Fruit fly (Drosophila melanogaster) whole organism, wandering third instar larva: Measurements from ENCODE around the gene CG3764.
A peak's percentile ranks its signal among the peaks of the same experiment; 100 is the strongest.

Experiments
- Abd-B ChIP-seq: fragments of >200 bp; optimal IDR thresholded peaks from 2 replicates; lab custom pipeline; 2017; ENCODE audit warnings: missing biosample characterization, missing genetic modification characterization
- CG32264 ChIP-seq: fragments of 200-800 bp; sonication (Bioruptor generic); optimal IDR thresholded peaks from 2 replicates; lab custom pipeline; 2016; ENCODE audit warnings: missing biosample characterization, missing genetic modification characterization
- CrebA ChIP-seq: fragments of 200-800 bp; sonication (Bioruptor generic); optimal IDR thresholded peaks from 2 replicates; lab custom pipeline; 2016; ENCODE audit warnings: missing biosample characterization, mild to moderate bottlenecking, missing genetic modification characterization, borderline replicate concordance
- Dfd ChIP-seq: fragments of >200 bp; optimal IDR thresholded peaks from 2 replicates; lab custom pipeline; 2017; ENCODE audit warnings: missing biosample characterization, missing genetic modification characterization
- Dif ChIP-seq: fragments of 200-275, 200-300 bp; sonication (Bioruptor generic); optimal IDR thresholded peaks from 2 replicates; lab custom pipeline; 2018; ENCODE audit warnings: missing biosample characterization, missing genetic modification characterization; ENCODE audit not compliant: partially characterized antibody
- GATAd ChIP-seq: sonication (Bioruptor generic); optimal IDR thresholded peaks from 2 replicates; lab custom pipeline; 2016; ENCODE audit warnings: missing biosample characterization, missing genetic modification characterization
- HLH106 ChIP-seq: fragments of 200-800 bp; optimal IDR thresholded peaks from 3 replicates; lab custom pipeline; 2019; ENCODE audit warnings: missing biosample characterization, mild to moderate bottlenecking, missing genetic modification characterization, moderate library complexity
- Hr78 ChIP-seq: fragments of >200 bp; optimal IDR thresholded peaks from 2 replicates; lab custom pipeline; 2017; ENCODE audit warnings: missing biosample characterization, missing genetic modification characterization
- Hr83 ChIP-seq: fragments of 200-300 bp; sonication (Bioruptor generic); optimal IDR thresholded peaks from 2 replicates; lab custom pipeline; 2016; ENCODE audit warnings: missing biosample characterization, mild to moderate bottlenecking, missing genetic modification characterization, moderate library complexity; ENCODE audit not compliant: poor library complexity, severe bottlenecking
- Jra ChIP-seq: sonication (Bioruptor generic); optimal IDR thresholded peaks from 2 replicates; lab custom pipeline; 2016; ENCODE audit warnings: missing biosample characterization, missing genetic modification characterization
- Mio ChIP-seq: sonication (Bioruptor generic); optimal IDR thresholded peaks from 2 replicates; lab custom pipeline; 2016; ENCODE audit warnings: missing biosample characterization, missing genetic modification characterization
- Myc ChIP-seq: fragments of >200 bp; optimal IDR thresholded peaks from 2 replicates; lab custom pipeline; 2017
- N ChIP-seq: fragments of >200 bp; optimal IDR thresholded peaks from 2 replicates; lab custom pipeline; 2018; ENCODE audit warnings: missing biosample characterization, missing external identifiers, missing genetic modification characterization
- OdsH ChIP-seq: fragments of 200-800 bp; sonication (Bioruptor generic); optimal IDR thresholded peaks from 2 replicates; lab custom pipeline; 2016; ENCODE audit warnings: missing biosample characterization, mild to moderate bottlenecking, missing genetic modification characterization
- Rel ChIP-seq, 2 experiments: fragments of 200-800 bp; sonication (Bioruptor generic) in 1 of 2; optimal IDR thresholded peaks; 2 replicates in 1 of 2; 3 replicates in 1 of 2; lab custom pipeline; 2016 to 2019; ENCODE audit warnings: mild to moderate bottlenecking in 2 of 2, missing biosample characterization in 2 of 2, missing genetic modification characterization in 2 of 2, moderate library complexity in 1 of 2
- Sp1 ChIP-seq: fragments of 200-800 bp; sonication (Bioruptor generic); optimal IDR thresholded peaks from 3 replicates; lab custom pipeline; 2019; ENCODE audit warnings: missing biosample characterization, mild to moderate bottlenecking, missing genetic modification characterization, moderate library complexity
- Vsx2 ChIP-seq: fragments of 200-300, 225-300 bp; sonication (Bioruptor generic); optimal IDR thresholded peaks from 2 replicates; lab custom pipeline; 2018; ENCODE audit warnings: missing biosample characterization, missing genetic modification characterization; ENCODE audit not compliant: partially characterized antibody
- br ChIP-seq: fragments of 200-800 bp; sonication (Bioruptor generic); optimal IDR thresholded peaks from 2 replicates; lab custom pipeline; 2016; ENCODE audit warnings: missing biosample characterization, missing genetic modification characterization
- brk ChIP-seq: fragments of 200-800 bp; sonication (Bioruptor generic); optimal IDR thresholded peaks from 2 replicates; lab custom pipeline; 2016; ENCODE audit warnings: missing biosample characterization, mild to moderate bottlenecking, missing genetic modification characterization
- dl ChIP-seq, 2 experiments: fragments of 175-275, 200-275 bp in 1 of 2; fragments of 200-275 bp in 1 of 2; sonication (Bioruptor generic); optimal IDR thresholded peaks; lab custom pipeline; 2018; ENCODE audit warnings: mild to moderate bottlenecking in 2 of 2, missing biosample characterization in 2 of 2, missing genetic modification characterization in 2 of 2, moderate library complexity in 2 of 2; ENCODE audit not compliant: partially characterized antibody in 2 of 2, insufficient read depth in 1 of 2
- dmrt93B ChIP-seq: fragments of 200-800 bp; sonication (Bioruptor generic); optimal IDR thresholded peaks from 2 replicates; lab custom pipeline; 2018; ENCODE audit warnings: missing biosample characterization, mild to moderate bottlenecking, missing genetic modification characterization
- foxo ChIP-seq, 2 experiments: fragments of 200-800 bp; sonication (Bioruptor generic); optimal IDR thresholded peaks; 2 replicates in 1 of 2; 3 replicates in 1 of 2; lab custom pipeline; 2016 to 2017; ENCODE audit warnings: missing biosample characterization in 2 of 2, missing genetic modification characterization in 2 of 2
- fru ChIP-seq: fragments of 200-800 bp; sonication (Bioruptor generic); optimal IDR thresholded peaks from 3 replicates; lab custom pipeline; 2016; ENCODE audit warnings: missing biosample characterization, mild to moderate bottlenecking, missing genetic modification characterization
- h ChIP-seq: fragments of 200-800 bp; sonication (Bioruptor generic); optimal IDR thresholded peaks from 3 replicates; lab custom pipeline; 2016; ENCODE audit warnings: missing biosample characterization, mild to moderate bottlenecking, missing genetic modification characterization
- lola ChIP-seq: fragments of >200 bp; optimal IDR thresholded peaks from 2 replicates; lab custom pipeline; 2017; ENCODE audit warnings: missing biosample characterization, missing genetic modification characterization
- pan ChIP-seq: fragments of >200 bp; optimal IDR thresholded peaks from 2 replicates; lab custom pipeline; 2017
- psq ChIP-seq: fragments of 200-800 bp; sonication (Bioruptor generic); optimal IDR thresholded peaks from 3 replicates; lab custom pipeline; 2017; ENCODE audit warnings: missing biosample characterization, mild to moderate bottlenecking, missing genetic modification characterization, moderate library complexity
- rgr ChIP-seq: fragments of 200-800 bp; sonication (Bioruptor generic); optimal IDR thresholded peaks from 3 replicates; lab custom pipeline; 2016; ENCODE audit warnings: missing biosample characterization, mild to moderate bottlenecking, missing genetic modification characterization
- sage ChIP-seq: fragments of 200-800 bp; sonication (Bioruptor generic); optimal IDR thresholded peaks from 2 replicates; lab custom pipeline; 2016; ENCODE audit warnings: missing biosample characterization, mild to moderate bottlenecking, missing genetic modification characterization
- sv ChIP-seq: fragments of 200-800 bp; sonication (Bioruptor generic); optimal IDR thresholded peaks from 3 replicates; lab custom pipeline; 2016; ENCODE audit warnings: missing biosample characterization, missing genetic modification characterization
- usp ChIP-seq: fragments of >200 bp; optimal IDR thresholded peaks from 2 replicates; lab custom pipeline; 2017; ENCODE audit warnings: missing biosample characterization, missing genetic modification characterization
- woc ChIP-seq: sonication (Bioruptor generic); optimal IDR thresholded peaks from 2 replicates; lab custom pipeline; 2016; ENCODE audit warnings: missing biosample characterization, mild to moderate bottlenecking, missing genetic modification characterization

Gene CG3764

dm6 chr3L:17042297-17042921, 30.0 kb upstream of the CG3764 start, which contains the start of the genes scaf6 and Papst2:
Gene scaf6 (minus strand): TSS chr3L:17042574.
Gene Papst2 (plus strand): TSS chr3L:17042797.
- TF ChIP-seq Myc (lab: Kevin White, UChicago) (peak; percentile 18), Dif (GFP tag; lab: Kevin White, UChicago) (peak; percentile 29), N (GFP tag; lab: Kevin White, UChicago) (no peak), CrebA (GFP tag; lab: Kevin White, UChicago) (no peak), Vsx2 (GFP tag; lab: Kevin White, UChicago) (peak; percentile 45), Mio (GFP tag; lab: Kevin White, UChicago) (no peak)

dm6 chr3L:17035492-17035891, 23.1 kb upstream of the CG3764 start, which contains the start of gene beg:
Gene beg (plus strand): TSS chr3L:17035668.
- no peak for TF ChIP-seq dmrt93B (GFP tag; lab: Kevin White, UChicago)
- no peak for TF ChIP-seq Vsx2 (GFP tag; lab: Kevin White, UChicago)
- TF ChIP-seq Myc (lab: Kevin White, UChicago), result peak; percentile 29
- no peak for TF ChIP-seq sage (GFP tag; lab: Kevin White, UChicago)
- TF ChIP-seq, all 38 proteins: peak for 1

dm6 chr3L:17033309-17033708, 20.9 kb upstream of the CG3764 start:
- no peak for TF ChIP-seq pan
- no peak for TF ChIP-seq CrebA (GFP tag; lab: Kevin White, UChicago)
- no peak for TF ChIP-seq Dif (GFP tag; lab: Kevin White, UChicago)
- TF ChIP-seq, all 38 proteins: peak for 0

DNA sequence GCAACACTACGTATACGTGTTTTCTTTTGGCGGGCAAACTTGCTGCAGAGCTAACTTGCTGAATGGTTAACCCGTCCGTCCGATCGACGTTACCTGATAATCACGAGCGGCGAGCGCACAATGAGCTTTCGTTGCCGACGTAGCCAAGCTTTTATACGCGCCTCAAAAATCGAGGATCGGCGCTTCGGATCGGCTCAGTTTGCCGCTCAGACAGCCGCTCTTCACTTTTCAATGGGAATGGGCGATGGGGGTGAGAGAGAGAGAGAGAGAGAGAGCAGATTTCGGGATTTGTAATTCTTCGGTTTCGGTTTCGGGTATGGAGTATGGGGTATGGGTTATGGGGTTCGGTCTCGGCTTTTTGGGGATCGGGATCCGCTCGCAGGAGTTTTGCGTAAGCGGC, 19.6 kb upstream of the CG3764 start, which contains the start of gene Ilp8:
Gene Ilp8, minus strand, starts transcription at position 110 of the 400 bp plus-strand sequence.
- TF ChIP-seq GATAd (GFP tag; lab: Kevin White, UChicago) (no peak), h (GFP tag; lab: Kevin White, UChicago) (no peak), Dif (GFP tag; lab: Kevin White, UChicago) (peak; percentile 49), sv (no peak)

dm6 chr3L:17027310-17027709, 14.9 kb upstream of the CG3764 start, which contains the start of gene CG7730:
Gene CG7730 (plus strand): TSS chr3L:17027515.
- no peak for TF ChIP-seq h (GFP tag; lab: Kevin White, UChicago)
- TF ChIP-seq Abd-B, result no peak
- TF ChIP-seq woc (GFP tag; lab: Kevin White, UChicago), result no peak
- TF ChIP-seq psq (GFP tag; lab: Kevin White, UChicago), result no peak
- no peak for TF ChIP-seq Rel (GFP tag; optimal IDR thresholded peaks at IDR 0.05; lab: Kevin White, UChicago)
- TF ChIP-seq Rel (tag; optimal IDR thresholded peaks at IDR 0.05; lab: Kevin White, UChicago), result no peak
- no peak for TF ChIP-seq Jra (GFP tag; lab: Kevin White, UChicago)
- TF ChIP-seq Mio (GFP tag; lab: Kevin White, UChicago), result no peak
- TF ChIP-seq sage (GFP tag; lab: Kevin White, UChicago), result no peak
- no peak for TF ChIP-seq OdsH (GFP tag; lab: Kevin White, UChicago)
- TF ChIP-seq HLH106 (tag; lab: Kevin White, UChicago), result no peak
- no peak for TF ChIP-seq lola (GFP tag; lab: Kevin White, UChicago)
- no peak for TF ChIP-seq foxo (GFP tag; optimal IDR thresholded peaks at IDR 0.05; lab: Kevin White, UChicago)
- TF ChIP-seq CG32264 (GFP tag; lab: Kevin White, UChicago), result no peak
- TF ChIP-seq usp (GFP tag; lab: Kevin White, UChicago), result no peak
- no peak for TF ChIP-seq GATAd (GFP tag; lab: Kevin White, UChicago)
- TF ChIP-seq dl (GFP tag; optimal IDR thresholded peaks at IDR 0.05; lab: Kevin White, UChicago; ENCODE audit: insufficient read depth in 1 of 2, partially characterized antibody in 2 of 2), result no peak
- TF ChIP-seq brk (GFP tag; lab: Kevin White, UChicago), result no peak
- TF ChIP-seq Dif (GFP tag; lab: Kevin White, UChicago), result no peak
- TF ChIP-seq pan, result no peak
- TF ChIP-seq, all 38 proteins: peak for 0

dm6 chr3L:17024095-17024639, 11.8 kb upstream of the CG3764 start, which contains the start of gene Fit2:
Gene Fit2 (plus strand): TSS chr3L:17024328.
- TF ChIP-seq Dfd (GFP tag; lab: Kevin White, UChicago) (no peak), Hr83 (GFP tag; lab: Kevin White, UChicago) (no peak), Abd-B (no peak), fru (GFP tag; lab: Kevin White, UChicago) (no peak), rgr (GFP tag; lab: Kevin White, UChicago) (no peak), Sp1 (GFP tag; lab: Kevin White, UChicago) (no peak), lola (GFP tag; lab: Kevin White, UChicago) (no peak), usp (GFP tag; lab: Kevin White, UChicago) (no peak), dl (GFP tag; optimal IDR thresholded peaks at IDR 0.05; lab: Kevin White, UChicago; ENCODE audit: insufficient read depth in 1 of 2, partially characterized antibody in 2 of 2) (no peak), Jra (GFP tag; lab: Kevin White, UChicago) (no peak), CG32264 (GFP tag; lab: Kevin White, UChicago) (no peak), Hr78 (no peak), Mio (GFP tag; lab: Kevin White, UChicago) (no peak), Vsx2 (GFP tag; lab: Kevin White, UChicago) (no peak), br (GFP tag; lab: Kevin White, UChicago) (no peak)
